Fruit fly (Drosophila melanogaster): ENCODE measurements around the gene Cpr72Eb.

The Cpr72Eb gene

DNA sequence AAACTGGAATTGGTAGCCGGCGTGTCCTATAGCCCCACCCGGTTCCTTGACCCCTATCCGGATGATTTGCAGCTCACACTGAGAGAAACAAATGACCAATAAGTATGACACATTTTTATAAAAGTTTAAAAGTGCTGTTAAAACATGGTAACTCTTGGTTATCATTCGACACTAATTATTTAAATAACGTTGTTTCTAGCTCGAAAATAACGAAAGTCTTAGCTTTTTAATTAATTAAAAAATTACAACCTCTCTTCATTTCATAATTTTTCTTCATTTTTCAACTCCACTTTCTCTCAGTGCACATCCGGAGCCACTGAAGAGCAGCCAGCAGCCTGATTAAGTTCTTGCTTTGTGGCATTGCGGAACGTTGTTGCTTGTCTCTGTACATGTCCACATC lies 517 bp upstream of the Cpr72Eb start:
- TF ChIP-seq Blimp-1 (GFP tag; optimal IDR thresholded peaks at IDR 0.05) (peak; percentile 30), grau (tag; optimal IDR thresholded peaks at IDR 0.05) (peak; percentile 5), Drgx (GFP tag; IDR thresholded peaks at IDR 0.05) (peak; percentile 63), CG17802 (tag; optimal IDR thresholded peaks at IDR 0.05) (no peak), nom (GFP tag; optimal IDR thresholded peaks at IDR 0.05) (peak; percentile 89), sc (optimal IDR thresholded peaks at IDR 0.05) (no peak), sc (GFP tag; optimal IDR thresholded peaks at IDR 0.05) (no peak), CG10979 (tag; optimal IDR thresholded peaks at IDR 0.05) (peak; percentile 16), CG15011 (GFP tag; optimal IDR thresholded peaks at IDR 0.05) (no peak), CG9876 (GFP tag; optimal IDR thresholded peaks at IDR 0.05) (no peak), CG10565 (GFP tag; optimal IDR thresholded peaks at IDR 0.05) (no peak), gsb-n (tag; optimal IDR thresholded peaks at IDR 0.05) (no peak), CG3726 (GFP tag; IDR thresholded peaks at IDR 0.05) (no peak), CG8359 (GFP tag; optimal IDR thresholded peaks at IDR 0.05; ENCODE audit: borderline replicate concordance) (no peak), CG9932 (GFP tag; IDR thresholded peaks at IDR 0.05) (no peak), HLH54F (GFP tag; optimal IDR thresholded peaks at IDR 0.05) (no peak), gt (GFP tag; IDR thresholded peaks at IDR 0.05) (no peak), sisA (GFP tag; IDR thresholded peaks at IDR 0.05) (no peak), Sox100B (GFP tag; optimal IDR thresholded peaks at IDR 0.05) (peak; percentile 6), lbe (GFP tag; optimal IDR thresholded peaks at IDR 0.05) (peak; percentile 47), fd96Cb (tag; optimal IDR thresholded peaks at IDR 0.05) (peak; percentile 13), psq (GFP tag; optimal IDR thresholded peaks at IDR 0.05) (no peak), Hsf (GFP tag; optimal IDR thresholded peaks at IDR 0.05) (peak; percentile 6), ato (GFP tag; IDR thresholded peaks at IDR 0.05; ENCODE audit: partially characterized antibody) (no peak), CG4424 (GFP tag; optimal IDR thresholded peaks at IDR 0.05) (peak; percentile 9), aop (GFP tag; IDR thresholded peaks at IDR 0.05) (no peak), CG12391 (tag; optimal IDR thresholded peaks at IDR 0.05) (peak; percentile 1), CG7839 (tag; optimal IDR thresholded peaks at IDR 0.05) (peak; percentile 8), sens (GFP tag) (peak; percentile 75), zen2 (GFP tag; IDR thresholded peaks at IDR 0.05; ENCODE audit: partially characterized antibody) (no peak), bsh (GFP tag; optimal IDR thresholded peaks at IDR 0.05) (peak in 1 of 2 experiments; percentile 64), Med (GFP tag) (peak; percentile 44)

DNA sequence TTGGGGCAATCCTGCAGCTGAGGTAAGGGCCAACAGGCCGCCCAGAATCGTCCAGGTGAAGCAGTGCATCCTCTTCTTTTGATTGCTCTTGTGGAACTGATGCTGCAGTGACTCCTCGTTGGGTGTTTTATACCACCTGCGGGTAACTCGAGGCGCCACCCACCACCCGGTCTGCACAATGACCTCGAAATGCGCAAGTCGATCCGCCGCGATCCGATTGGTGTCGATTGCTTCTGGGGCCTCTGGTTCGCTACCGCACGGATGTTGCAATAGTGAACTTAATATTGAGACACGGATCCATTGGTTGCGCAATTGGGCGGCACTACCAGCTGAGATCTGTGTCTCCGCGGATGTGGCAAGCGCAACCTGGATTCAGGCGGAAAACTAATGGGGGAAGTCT lies 2.5 kb downstream of the Cpr72Eb start, which contains the start of gene Cpr72Ec:
Gene Cpr72Ec, minus strand, starts transcription at position 101 of the 400 bp plus-strand sequence.
- TF ChIP-seq chinmo (GFP tag; IDR thresholded peaks at IDR 0.05; ENCODE audit: partially characterized antibody) = 0 out of 4 replicates have a peak, but pooled peaks have one; percentile 22
- no peak for TF ChIP-seq bsh (GFP tag; optimal IDR thresholded peaks at IDR 0.05)
- no peak for TF ChIP-seq slbo (GFP tag; IDR thresholded peaks at IDR 0.05)

DNA sequence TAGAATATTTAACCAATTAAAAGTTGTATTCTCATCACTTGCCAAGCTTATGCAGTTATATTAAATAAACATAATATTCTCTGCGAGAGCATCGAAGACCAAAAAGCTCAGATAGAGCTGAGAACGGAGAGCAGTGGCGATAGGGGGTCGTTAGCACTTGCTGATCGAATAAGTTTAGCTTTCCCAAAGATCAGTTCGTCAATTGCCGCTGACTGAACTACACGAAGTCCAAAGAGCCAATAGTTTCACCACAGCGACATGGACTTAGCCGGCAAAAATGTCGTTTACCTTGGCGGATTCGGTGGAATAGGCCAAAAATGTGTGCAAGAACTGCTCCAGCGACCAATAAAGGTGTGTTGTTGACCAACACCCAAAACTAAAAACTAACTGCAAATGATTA lies 3.5 kb downstream of the Cpr72Eb start, which contains the start of gene CG4842:
Gene CG4842, plus strand, starts transcription at position 191 of the 400 bp plus-strand sequence.
- TF ChIP-seq Rfx (GFP tag; IDR thresholded peaks at IDR 0.05) = no peak
- 0 out of 4 replicates have a peak, but pooled peaks have one; percentile 57 for TF ChIP-seq chinmo (GFP tag; IDR thresholded peaks at IDR 0.05; ENCODE audit: partially characterized antibody)
- TF ChIP-seq NK7.1 (GFP tag; optimal IDR thresholded peaks at IDR 0.05) = no peak
- no peak for TF ChIP-seq CG4730 (GFP tag; IDR thresholded peaks at IDR 0.05)
- TF ChIP-seq onecut (GFP tag; IDR thresholded peaks at IDR 0.05) = no peak
- TF ChIP-seq CG11560 (tag; IDR thresholded peaks at IDR 0.05) = no peak
- TF ChIP-seq Med (GFP tag) = peak; percentile 46
- no peak for TF ChIP-seq CG18262 (tag; optimal IDR thresholded peaks at IDR 0.05)
- no peak for TF ChIP-seq H15 (GFP tag; IDR thresholded peaks at IDR 0.05)
- no peak for TF ChIP-seq stc (GFP tag; IDR thresholded peaks at IDR 0.05)
- TF ChIP-seq toy (GFP tag; IDR thresholded peaks at IDR 0.05) = no peak
- TF ChIP-seq vnd (GFP tag; IDR thresholded peaks at IDR 0.05; ENCODE audit: partially characterized antibody) = no peak
- no peak for TF ChIP-seq Atf3 (GFP tag; optimal IDR thresholded peaks at IDR 0.05)
- TF ChIP-seq Usf (GFP tag; optimal IDR thresholded peaks at IDR 0.05) = no peak
- no peak for TF ChIP-seq Ada2b (GFP tag; IDR thresholded peaks at IDR 0.05)
- no peak for TF ChIP-seq btn (GFP tag; optimal IDR thresholded peaks at IDR 0.05)
- TF ChIP-seq Trl (optimal IDR thresholded peaks at IDR 0.05) = peak in 1 of 2 experiments; percentile 28
- no peak for TF ChIP-seq Trl (GFP tag; optimal IDR thresholded peaks at IDR 0.05)
- no peak for TF ChIP-seq ci (GFP tag; IDR thresholded peaks at IDR 0.05)
